Fruit fly (Drosophila melanogaster): ENCODE measurements around the gene CG15803.
A peak's percentile ranks its signal among the peaks of the same experiment; 100 is the strongest.

Gene CG15803

DNA sequence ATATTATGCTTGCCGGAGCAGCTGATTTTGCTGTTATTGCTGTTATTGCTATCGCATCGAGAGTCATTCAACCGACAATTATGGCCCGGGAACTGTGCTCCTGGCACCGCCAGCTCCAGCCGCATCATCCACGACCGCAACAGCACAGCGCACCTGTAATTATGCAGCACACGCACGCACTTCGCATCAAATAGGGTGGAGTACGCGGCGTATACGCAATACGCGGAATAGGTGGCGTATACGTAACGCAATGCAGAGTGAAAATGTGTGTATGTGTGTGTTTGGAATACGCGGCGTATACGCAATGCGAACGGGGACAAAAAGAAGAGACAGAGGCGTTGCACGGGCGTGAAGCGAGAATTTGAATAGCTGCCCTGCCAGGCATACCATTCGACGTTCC lies 4.7 kb downstream of the CG15803 start:
- TF ChIP-seq Hr38 (GFP tag; optimal IDR thresholded peaks at IDR 0.05): no peak
- no peak for TF ChIP-seq CG3919 (GFP tag; optimal IDR thresholded peaks at IDR 0.05)
- no peak for TF ChIP-seq Eip78C (GFP tag)
- TF ChIP-seq ss (GFP tag; optimal IDR thresholded peaks at IDR 0.05): no peak
- no peak for TF ChIP-seq Eip93F (GFP tag; optimal IDR thresholded peaks at IDR 0.05)
- TF ChIP-seq CG3032 (tag; optimal IDR thresholded peaks at IDR 0.05): no peak
- TF ChIP-seq esn (GFP tag; optimal IDR thresholded peaks at IDR 0.05): no peak
- TF ChIP-seq CG16779 (tag; optimal IDR thresholded peaks at IDR 0.05): no peak
- no peak for TF ChIP-seq CG10669 (GFP tag; optimal IDR thresholded peaks at IDR 0.05)
- TF ChIP-seq CG1621 (tag; optimal IDR thresholded peaks at IDR 0.05): no peak
- no peak for TF ChIP-seq CG15336 (GFP tag; IDR thresholded peaks at IDR 0.05)
- no peak for TF ChIP-seq lz (GFP tag; optimal IDR thresholded peaks at IDR 0.05)
- no peak for TF ChIP-seq Ets21C (GFP tag; optimal IDR thresholded peaks at IDR 0.05)
- TF ChIP-seq CG11294 (GFP tag; IDR thresholded peaks at IDR 0.05): no peak
- TF ChIP-seq salr (GFP tag; optimal IDR thresholded peaks at IDR 0.05): no peak
- TF ChIP-seq CG31627 (GFP tag; optimal IDR thresholded peaks at IDR 0.05): no peak
- no peak for TF ChIP-seq Hr4 (GFP tag; optimal IDR thresholded peaks at IDR 0.05)

dm6 chr3R:18338493-18338892 lies 22.0 kb downstream of the CG15803 start:
- TF ChIP-seq lz (GFP tag; optimal IDR thresholded peaks at IDR 0.05): no peak

DNA sequence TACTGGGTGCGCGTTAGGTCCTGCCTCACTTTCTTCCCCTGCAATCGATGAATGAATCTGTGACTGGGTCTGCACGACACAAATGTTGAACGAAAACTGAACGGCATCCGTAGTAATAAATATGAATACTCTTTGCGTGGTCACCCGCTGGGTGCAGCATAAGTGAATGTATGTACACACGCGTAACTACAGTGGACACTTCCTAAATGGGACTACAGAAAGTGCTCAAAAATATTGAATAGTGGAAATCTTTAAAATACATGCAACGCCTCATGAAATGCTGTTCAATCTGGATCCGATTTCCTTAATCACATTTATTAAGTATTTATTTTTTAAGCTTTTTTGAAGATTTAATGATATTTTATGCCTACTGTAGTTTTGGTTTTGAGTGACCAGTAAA lies 31.7 kb downstream of the CG15803 start, which contains the start of gene naz:
Gene naz, minus strand, starts transcription at position 101 of the 400 bp plus-strand sequence.
- TF ChIP-seq CG32006 (GFP tag; optimal IDR thresholded peaks at IDR 0.05) (peak; percentile 21), vri (GFP tag; optimal IDR thresholded peaks at IDR 0.05) (no peak), Eip78C (GFP tag) (peak; percentile 32)

DNA sequence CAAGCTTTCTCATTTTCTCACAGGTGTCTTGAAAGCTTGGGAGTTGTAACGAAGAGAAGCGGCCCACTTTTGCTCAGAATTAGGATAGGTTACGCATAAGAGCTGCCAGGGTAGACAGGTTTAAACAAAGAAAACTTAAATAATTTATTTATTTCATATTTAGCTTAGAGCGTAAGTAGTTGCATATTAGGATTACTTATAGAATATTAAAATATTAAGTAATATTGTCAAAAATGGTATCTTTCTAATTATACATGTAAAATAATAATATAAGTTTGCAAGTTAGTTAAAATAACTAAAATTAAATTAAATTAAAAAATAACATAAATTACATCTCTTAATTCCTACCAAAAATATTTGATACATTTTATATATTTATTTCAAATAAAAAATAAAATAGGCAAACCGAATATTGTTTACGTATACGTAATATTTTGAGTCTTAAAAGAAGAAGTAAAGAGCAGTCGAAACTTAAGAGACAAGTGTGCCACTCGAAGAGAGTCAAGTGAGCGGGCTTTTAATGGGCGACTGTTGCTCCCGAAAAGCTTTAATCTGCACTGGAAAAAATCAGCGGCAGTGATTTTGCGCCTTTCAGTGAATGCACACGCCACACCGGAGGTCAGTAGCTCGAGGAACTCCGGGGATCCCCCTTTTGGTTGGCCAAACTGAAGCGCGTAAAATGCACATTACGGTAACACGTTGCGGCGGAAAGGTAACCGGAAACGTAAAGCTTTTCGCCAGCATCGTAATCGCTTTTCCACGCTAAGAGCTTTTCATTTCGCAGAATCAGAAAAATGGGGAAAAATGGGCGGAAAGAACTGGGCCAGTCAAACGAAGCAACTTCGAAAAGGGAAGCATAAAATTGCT lies 45.5 kb downstream of the CG15803 start:
- TF ChIP-seq CG10631 (GFP tag; optimal IDR thresholded peaks at IDR 0.05) (no peak), Blimp-1 (GFP tag; optimal IDR thresholded peaks at IDR 0.05) (no peak), cyc (GFP tag; optimal IDR thresholded peaks at IDR 0.05) (no peak), Hr39 (GFP tag; optimal IDR thresholded peaks at IDR 0.05) (no peak), fd85E (GFP tag; optimal IDR thresholded peaks at IDR 0.05) (no peak), salr (GFP tag; optimal IDR thresholded peaks at IDR 0.05) (no peak), Ets21C (GFP tag; optimal IDR thresholded peaks at IDR 0.05) (no peak), net (GFP tag; optimal IDR thresholded peaks at IDR 0.05) (peak; percentile 15), OdsH (GFP tag; optimal IDR thresholded peaks at IDR 0.05) (no peak), CG11294 (GFP tag; IDR thresholded peaks at IDR 0.05) (0 out of 2 replicates have a peak, but pooled peaks have one; percentile 28), topi (GFP tag; optimal IDR thresholded peaks at IDR 0.05) (no peak), vri (GFP tag; optimal IDR thresholded peaks at IDR 0.05) (no peak), CG6163 (GFP tag; IDR thresholded peaks at IDR 0.05) (peak; percentile 54; the same call in 2 of the 3 replicates), spab (GFP tag; optimal IDR thresholded peaks at IDR 0.05) (no peak), Hr4 (GFP tag; optimal IDR thresholded peaks at IDR 0.05) (peak; percentile 40), CG15336 (GFP tag; IDR thresholded peaks at IDR 0.05) (peak; percentile 43), CG32006 (GFP tag; optimal IDR thresholded peaks at IDR 0.05) (peak; percentile 6), Gug (GFP tag; IDR thresholded peaks at IDR 0.05) (peak; percentile 18; the same call in 1 of the 2 replicates), CG3919 (GFP tag; optimal IDR thresholded peaks at IDR 0.05) (peak; percentile 6), lz (GFP tag; optimal IDR thresholded peaks at IDR 0.05) (no peak), acj6 (GFP tag; optimal IDR thresholded peaks at IDR 0.05) (no peak), ss (GFP tag; optimal IDR thresholded peaks at IDR 0.05) (no peak), Met (GFP tag; optimal IDR thresholded peaks at IDR 0.05) (no peak), CG6808 (GFP tag; optimal IDR thresholded peaks at IDR 0.05) (no peak), Smox (GFP tag; optimal IDR thresholded peaks at IDR 0.05) (no peak), CG6792 (GFP tag; optimal IDR thresholded peaks at IDR 0.05) (no peak), Sox102F (GFP tag; optimal IDR thresholded peaks at IDR 0.05) (no peak), CG16779 (tag; optimal IDR thresholded peaks at IDR 0.05) (no peak), CG9139 (GFP tag; optimal IDR thresholded peaks at IDR 0.05) (no peak), svp (GFP tag) (peak; percentile 78), eg (GFP tag; IDR thresholded peaks at IDR 0.05) (peak; percentile 73), CG10669 (GFP tag; optimal IDR thresholded peaks at IDR 0.05) (no peak), Eip78C (GFP tag) (peak; percentile 24), CG31627 (GFP tag; optimal IDR thresholded peaks at IDR 0.05) (no peak), Hr38 (GFP tag; optimal IDR thresholded peaks at IDR 0.05) (no peak), CG8119 (GFP tag; IDR thresholded peaks at IDR 0.05) (no peak), CG6854 (GFP tag; optimal IDR thresholded peaks at IDR 0.05) (no peak), Lpt (GFP tag; optimal IDR thresholded peaks at IDR 0.05) (peak; percentile 6)
